Worm (Caenorhabditis elegans) whole organism, L1 larva: Measurements from ENCODE around the gene srw-97.
"Not testable (repeated sequence)": the region's sequence is repeated elsewhere in the genome, so short reads cannot be mapped to it uniquely, and the experiment has no call there.

Experiments
- ceh-82 ChIP-seq, 3 experiments: fragments of 150-350 bp in 1 of 3; sonication (generic microtip) in 2 of 3; optimal IDR thresholded peaks; 2 replicates each; lab custom pipeline; 2014 to 2017; ENCODE audit warnings: missing biosample characterization in 3 of 3, missing genetic modification characterization in 3 of 3
- mab-9 ChIP-seq: fragments of 200-800 bp; sonication (Bioruptor generic); IDR thresholded peaks from 2 replicates; pipeline ENCODE4 v1.3.6; 2022; ENCODE audit warnings: missing genetic modification reagents, missing genetic modification characterization, missing compliant biosample characterization
- mep-1 ChIP-seq: fragments of 150-350 bp; optimal IDR thresholded peaks from 2 replicates; lab custom pipeline; 2014; ENCODE audit warnings: missing biosample characterization, missing genetic modification characterization
- pqm-1 ChIP-seq: sonication (generic microtip); optimal IDR thresholded peaks from 3 replicates; lab custom pipeline; 2017; ENCODE audit warnings: missing biosample characterization, missing genetic modification characterization
- skn-1 ChIP-seq: fragments of 150-350 bp; optimal IDR thresholded peaks from 2 replicates; lab custom pipeline; 2014; ENCODE audit warnings: missing biosample characterization, missing genetic modification characterization
- unc-62 ChIP-seq: fragments of 150-350 bp; optimal IDR thresholded peaks from 2 replicates; lab custom pipeline; 2014; ENCODE audit warnings: missing biosample characterization, missing genetic modification reagents, missing genetic modification characterization
- ztf-11 ChIP-seq, 2 experiments: sonication (generic microtip); optimal IDR thresholded peaks; 2 replicates each; lab custom pipeline; 2016 to 2017; ENCODE audit warnings: missing genetic modification characterization in 2 of 2, missing biosample characterization in 1 of 2, missing compliant biosample characterization in 1 of 2

ce11 chrII:1660888-1661287 lies 7.9 kb downstream of the srw-97 start, which contains the start of gene ZC204.13:
- TF ChIP-seq mep-1 (tag; lab: Kevin White, UChicago); ztf-11 (tag; optimal IDR thresholded peaks at IDR 0.05; lab: Kevin White, UChicago); unc-62; pqm-1 (tag; lab: Kevin White, UChicago); mab-9 (GFP tag; lab: Robert Waterston, UW); ceh-82 (tag; optimal IDR thresholded peaks at IDR 0.05; lab: Kevin White, UChicago); skn-1: not testable (repeated sequence)
